Fruit fly (Drosophila melanogaster): ENCODE results near the gene PAPLA1.

DNA sequence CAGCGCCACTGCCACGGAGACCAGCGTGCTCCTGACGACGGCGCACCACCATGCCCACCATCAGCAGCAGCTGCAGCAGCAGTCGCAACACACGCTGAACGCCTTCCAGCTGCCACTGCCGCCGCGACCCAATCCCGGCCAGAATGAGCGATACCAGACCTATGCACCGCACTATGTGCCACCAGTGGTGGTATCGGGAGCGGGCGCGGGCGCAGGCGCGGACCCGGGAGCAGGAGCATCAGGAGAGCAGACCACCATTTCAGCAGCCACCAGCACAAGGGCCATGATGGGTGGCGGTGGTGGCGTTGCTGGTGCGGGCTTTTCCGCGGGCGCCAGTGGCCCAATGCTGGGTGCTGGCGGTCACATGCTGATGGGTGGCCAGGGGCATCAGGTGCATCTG, 56.4 kb downstream of the PAPLA1 start:
- TF ChIP-seq Myc (optimal IDR thresholded peaks at IDR 0.05) (no peak), psq (optimal IDR thresholded peaks at IDR 0.05) (no peak), h (optimal IDR thresholded peaks at IDR 0.05) (no peak), insv (optimal IDR thresholded peaks at IDR 0.05) (no peak)

Measured in Kc167 (cell line).